Worm (Caenorhabditis elegans) whole organism, L2 larva: ENCODE results near the gene try-11.

Source experiments
- egl-27 ChIP-seq: sonication (generic microtip); optimal IDR thresholded peaks from 3 replicates; lab custom pipeline; 2017; ENCODE audit warnings: missing biosample characterization, missing genetic modification reagents, missing genetic modification characterization
- lin-39 ChIP-seq: fragments of 150-350 bp; optimal IDR thresholded peaks from 2 replicates; lab custom pipeline; 2014; ENCODE audit warnings: missing biosample characterization, missing genetic modification reagents, missing genetic modification characterization
- nhr-77 ChIP-seq: fragments of 150-350 bp; optimal IDR thresholded peaks from 2 replicates; lab custom pipeline; 2014; ENCODE audit warnings: missing biosample characterization, missing genetic modification characterization
- unc-62 ChIP-seq: fragments of 150-350 bp; optimal IDR thresholded peaks from 2 replicates; lab custom pipeline; 2014; ENCODE audit warnings: missing biosample characterization, missing genetic modification reagents, missing genetic modification characterization
- ztf-11 ChIP-seq: sonication (generic microtip); optimal IDR thresholded peaks from 2 replicates; lab custom pipeline; 2017; ENCODE audit warnings: missing biosample characterization, missing genetic modification characterization

- TF ChIP-seq ztf-11 (no peak), nhr-77 (tag; lab: Kevin White, UChicago) (no peak), lin-39 (tag; lab: Kevin White, UChicago) (no peak), egl-27 (tag; lab: Kevin White, UChicago) (no peak), unc-62 (GFP tag; lab: Kevin White, UChicago) (no peak)
These were observed 38.3 kb upstream of the try-11 start, which contains the start of gene F18E3.11 for ce11 chrV:7413107-7413774.
